Worm (Caenorhabditis elegans) whole organism, young adult: ENCODE results near the gene htp-1.

Experiments used
- B0336.3 ChIP-seq: fragments of 200-800 bp; sonication (Bioruptor generic); IDR thresholded peaks from 2 replicates; pipeline ENCODE4 v1.3.6; 2022; ENCODE audit warnings: missing genetic modification characterization, missing compliant biosample characterization
- C06A6.2 ChIP-seq: fragments of 200-800 bp; sonication (Bioruptor generic); conservative IDR thresholded peaks from 2 replicates; pipeline ENCODE4 v1.3.6; 2022; ENCODE audit warnings: missing genetic modification characterization, missing compliant biosample characterization
- F33H1.4 ChIP-seq: fragments of 200-800 bp; sonication (Bioruptor generic); IDR thresholded peaks from 2 replicates; pipeline ENCODE4 v1.3.6; 2022; ENCODE audit warnings: missing genetic modification reagents, missing genetic modification characterization, missing compliant biosample characterization
- F49E8.2 ChIP-seq: sonication (generic microtip); optimal IDR thresholded peaks from 3 replicates; lab custom pipeline; 2017; ENCODE audit warnings: missing genetic modification characterization, mild to moderate bottlenecking, missing compliant biosample characterization, antibody characterized with exemption, moderate library complexity; ENCODE audit not compliant: insufficient read depth
- akir-1 ChIP-seq: fragments of 200-800 bp; sonication (Bioruptor generic); optimal IDR thresholded peaks from 2 replicates; lab custom pipeline; 2018; ENCODE audit warnings: mild to moderate bottlenecking, missing genetic modification characterization, moderate library complexity, missing compliant biosample characterization
- aptf-2 ChIP-seq: fragments of 200-800 bp; sonication (Bioruptor generic); conservative IDR thresholded peaks from 2 replicates; pipeline ENCODE4 v1.3.6; 2022; ENCODE audit warnings: missing genetic modification reagents, missing genetic modification characterization, missing compliant biosample characterization
- athp-1 ChIP-seq: sonication (generic microtip); optimal IDR thresholded peaks from 2 replicates; lab custom pipeline; 2017; ENCODE audit warnings: mild to moderate bottlenecking, missing genetic modification characterization, missing compliant biosample characterization
- attf-3 ChIP-seq: fragments of 200-800 bp; sonication (Bioruptor generic); conservative IDR thresholded peaks from 2 replicates; pipeline ENCODE4 v1.3.6; 2022; ENCODE audit warnings: missing genetic modification reagents, missing genetic modification characterization, missing compliant biosample characterization
- bed-1 ChIP-seq: fragments of 200-800 bp; sonication (Bioruptor generic); IDR thresholded peaks from 2 replicates; pipeline ENCODE4 v1.3.6; 2022; ENCODE audit warnings: missing genetic modification reagents, missing genetic modification characterization, missing compliant biosample characterization
- bed-2 ChIP-seq: fragments of 200-800 bp; sonication (Bioruptor generic); IDR thresholded peaks from 2 replicates; pipeline ENCODE4 v1.3.6; 2022; ENCODE audit warnings: missing genetic modification reagents, missing genetic modification characterization, missing compliant biosample characterization
- cebp-1 ChIP-seq, 2 experiments: fragments of 200-800 bp in 1 of 2; sonication (Bioruptor generic) in 1 of 2; sonication (generic microtip) in 1 of 2; IDR thresholded peaks in 1 of 2; optimal IDR thresholded peaks in 1 of 2; 2 replicates each; pipeline versions ENCODE4 v1.3.6 to Lab custom; 2017 to 2022; ENCODE audit warnings: missing compliant biosample characterization in 2 of 2, missing genetic modification characterization in 2 of 2, mild to moderate bottlenecking in 1 of 2, missing genetic modification reagents in 1 of 2, moderate library complexity in 1 of 2
- dox-1 ChIP-seq: fragments of 200-800 bp; sonication (Bioruptor generic); IDR thresholded peaks from 2 replicates; pipeline ENCODE4 v1.3.6; 2022; ENCODE audit warnings: missing genetic modification reagents, missing genetic modification characterization, missing compliant biosample characterization
- dpff-1 ChIP-seq: sonication (generic microtip); optimal IDR thresholded peaks from 2 replicates; lab custom pipeline; 2017; ENCODE audit warnings: mild to moderate bottlenecking, missing genetic modification characterization, missing compliant biosample characterization
- dpl-1 ChIP-seq: fragments of 150-350 bp; optimal IDR thresholded peaks from 2 replicates; lab custom pipeline; 2014; ENCODE audit warnings: missing biosample characterization, missing genetic modification reagents, missing genetic modification characterization
- efl-1 ChIP-seq: fragments of 150-350 bp; optimal IDR thresholded peaks from 2 replicates; lab custom pipeline; 2014; ENCODE audit warnings: missing biosample characterization, missing genetic modification reagents, missing genetic modification characterization
- egl-18 ChIP-seq: fragments of 200-800 bp; sonication (Bioruptor generic); IDR thresholded peaks from 2 replicates; pipeline ENCODE4 v1.3.6; 2022; ENCODE audit warnings: missing genetic modification reagents, missing genetic modification characterization, missing compliant biosample characterization
- hmg-20 ChIP-seq: fragments of 200-800 bp; sonication (Bioruptor generic); IDR thresholded peaks from 2 replicates; pipeline ENCODE4 v1.3.6; 2022; ENCODE audit warnings: missing genetic modification reagents, missing genetic modification characterization, missing compliant biosample characterization
- let-526 ChIP-seq: fragments of 200-800 bp; sonication (Bioruptor generic); IDR thresholded peaks from 2 replicates; pipeline ENCODE4 v1.3.6; 2022; ENCODE audit warnings: missing genetic modification reagents, missing genetic modification characterization, missing compliant biosample characterization
- lin-26 ChIP-seq: fragments of 200-800 bp; sonication (Bioruptor generic); IDR thresholded peaks from 2 replicates; pipeline ENCODE4 v1.3.6; 2022; ENCODE audit warnings: missing genetic modification reagents, missing genetic modification characterization, missing compliant biosample characterization
- lir-1 ChIP-seq: fragments of 200-800 bp; sonication (Bioruptor generic); conservative IDR thresholded peaks from 2 replicates; pipeline ENCODE4 v1.3.6; 2022; ENCODE audit warnings: missing genetic modification reagents, missing genetic modification characterization, missing compliant biosample characterization
- madf-8 ChIP-seq: fragments of 200-800 bp; sonication (Bioruptor generic); conservative IDR thresholded peaks from 2 replicates; pipeline ENCODE4 v1.3.6; 2022; ENCODE audit warnings: missing genetic modification reagents, missing genetic modification characterization, missing compliant biosample characterization
- mel-28 ChIP-seq: sonication (generic microtip); optimal IDR thresholded peaks from 2 replicates; lab custom pipeline; 2016; ENCODE audit warnings: borderline replicate concordance, mild to moderate bottlenecking, missing genetic modification characterization, missing compliant biosample characterization
- nfya-2 ChIP-seq: fragments of 200-800 bp; sonication (Bioruptor generic); IDR thresholded peaks from 2 replicates; pipeline ENCODE4 v1.3.6; 2022; ENCODE audit warnings: missing genetic modification reagents, missing genetic modification characterization, missing compliant biosample characterization
- nfyb-1 ChIP-seq: fragments of 200-800 bp; sonication (Bioruptor generic); IDR thresholded peaks from 2 replicates; pipeline ENCODE4 v1.3.6; 2022; ENCODE audit warnings: missing genetic modification reagents, missing genetic modification characterization, missing compliant biosample characterization
- nhr-179 ChIP-seq: sonication (generic microtip); optimal IDR thresholded peaks from 2 replicates; lab custom pipeline; 2016; ENCODE audit warnings: mild to moderate bottlenecking, missing genetic modification characterization, missing compliant biosample characterization
- nhr-80 ChIP-seq: sonication (generic microtip); optimal IDR thresholded peaks from 2 replicates; lab custom pipeline; 2016; ENCODE audit warnings: missing genetic modification characterization, missing compliant biosample characterization
- pha-4 ChIP-seq: fragments of 150-350 bp; sonication (generic microtip); optimal IDR thresholded peaks from 2 replicates; lab custom pipeline; 2014; ENCODE audit warnings: missing biosample characterization, missing genetic modification reagents, missing genetic modification characterization
- rec-8 ChIP-seq, 2 experiments: sonication (generic microtip); optimal IDR thresholded peaks; 2 replicates each; lab custom pipeline; 2016; ENCODE audit warnings: mild to moderate bottlenecking in 2 of 2, missing genetic modification characterization in 2 of 2, missing genetic modification reagents in 2 of 2, missing genotype in 2 of 2, missing biosample characterization in 1 of 2, missing compliant biosample characterization in 1 of 2, moderate library complexity in 1 of 2
- snpc-4 ChIP-seq, 5 experiments: fragments of 150-350 bp in 1 of 5; sonication (generic microtip) in 4 of 5; optimal IDR thresholded peaks; 2 replicates each; lab custom pipeline; 2014 to 2018; ENCODE audit warnings: missing genetic modification characterization in 5 of 5, missing biosample characterization in 3 of 5, antibody characterized with exemption in 2 of 5, mild to moderate bottlenecking in 2 of 5, missing compliant biosample characterization in 2 of 5, missing genotype in 2 of 5, moderate library complexity in 2 of 5, missing genetic modification reagents in 1 of 5
- somi-1 ChIP-seq: fragments of 200-800 bp; sonication (Bioruptor generic); optimal IDR thresholded peaks from 2 replicates; lab custom pipeline; 2018; ENCODE audit warnings: mild to moderate bottlenecking, missing genetic modification characterization, missing compliant biosample characterization
- tbp1 ChIP-seq: fragments of 200-800 bp; sonication (Bioruptor generic); optimal IDR thresholded peaks from 2 replicates; lab custom pipeline; 2018; ENCODE audit warnings: mild to moderate bottlenecking, missing genetic modification characterization, missing compliant biosample characterization
- zfh-2 ChIP-seq: fragments of 200-800 bp; sonication (Bioruptor generic); conservative IDR thresholded peaks from 2 replicates; pipeline ENCODE4 v1.3.6; 2022; ENCODE audit warnings: missing genetic modification reagents, missing genetic modification characterization, missing compliant biosample characterization
- ztf-3 ChIP-seq: fragments of 200-800 bp; sonication (Bioruptor generic); optimal IDR thresholded peaks from 2 replicates; lab custom pipeline; 2018; ENCODE audit warnings: mild to moderate bottlenecking, missing genetic modification characterization, missing compliant biosample characterization
- ztf-6 ChIP-seq: fragments of 200-800 bp; sonication (Bioruptor generic); IDR thresholded peaks from 2 replicates; pipeline ENCODE4 v1.3.6; 2022; ENCODE audit warnings: missing genetic modification reagents, missing genetic modification characterization, missing compliant biosample characterization

The htp-1 gene

ce11 chrIV:5368860-5369259 is 22.5 kb downstream of the htp-1 start (continued):
- no peak for TF ChIP-seq lir-1
- no peak for TF ChIP-seq C06A6.2 (GFP tag; lab: Robert Waterston, UW)
- no peak for TF ChIP-seq mel-28 (tag; lab: Kevin White, UChicago)
- 0 out of 2 replicates have a peak, but pooled peaks have one; percentile 20 for TF ChIP-seq nfyb-1 (GFP tag; lab: Robert Waterston, UW)
- TF ChIP-seq athp-1 (tag; lab: Kevin White, UChicago): no peak
- TF ChIP-seq let-526 (GFP tag; lab: Robert Waterston, UW): no peak
- no peak for TF ChIP-seq efl-1
- TF ChIP-seq dox-1: peak; percentile 36; the same call in 1 of the 2 replicates
- TF ChIP-seq bed-2 (GFP tag; lab: Robert Waterston, UW): no peak
- TF ChIP-seq egl-18 (GFP tag; lab: Robert Waterston, UW): peak; percentile 63; the same call in 1 of the 2 replicates
- no peak for TF ChIP-seq aptf-2 (GFP tag; lab: Robert Waterston, UW)
- peak; percentile 46; the same call in 1 of the 2 replicates for TF ChIP-seq B0336.3 (GFP tag; lab: Robert Waterston, UW)
- no peak for TF ChIP-seq F33H1.4 (GFP tag; lab: Robert Waterston, UW)
- no peak for TF ChIP-seq rec-8 (tag; optimal IDR thresholded peaks at IDR 0.05; lab: Kevin White, UChicago)
- TF ChIP-seq madf-8 (GFP tag; lab: Robert Waterston, UW): no peak
- peak; percentile 11 for TF ChIP-seq nhr-80 (tag; lab: Kevin White, UChicago)
- TF ChIP-seq attf-3: no peak
- TF ChIP-seq snpc-4 (GFP tag; optimal IDR thresholded peaks at IDR 0.05; lab: Kevin White, UChicago): no peak
- TF ChIP-seq snpc-4 (tag; optimal IDR thresholded peaks at IDR 0.05; lab: Kevin White, UChicago): peak in 2 of 4 experiments; percentile 20 to 67
- no peak for TF ChIP-seq dpl-1 (GFP tag; lab: Kevin White, UChicago)

- TF ChIP-seq bed-1 (GFP tag; lab: Robert Waterston, UW) (no peak), pha-4 (tag; lab: Kevin White, UChicago) (no peak), nhr-179 (tag; lab: Kevin White, UChicago) (no peak), ztf-3 (no peak), zfh-2 (no peak), nfya-2 (GFP tag; lab: Robert Waterston, UW) (no peak), lin-26 (GFP tag; lab: Robert Waterston, UW) (no peak), cebp-1 (GFP tag; IDR thresholded peaks at IDR 0.05; lab: Robert Waterston, UW) (no peak), cebp-1 (tag; optimal IDR thresholded peaks at IDR 0.05; lab: Kevin White, UChicago) (no peak), rec-8 (tag; optimal IDR thresholded peaks at IDR 0.05; lab: Kevin White, UChicago) (no peak), let-526 (GFP tag; lab: Robert Waterston, UW) (no peak), tbp1 (no peak), akir-1 (GFP tag; lab: Kevin White, UChicago) (no peak), dpff-1 (tag; lab: Kevin White, UChicago) (no peak)
Measured at ce11 chrIV:5367899-5368298, 23.5 kb downstream of the htp-1 start.

ce11 chrIV:5366567-5366966 is 24.8 kb downstream of the htp-1 start, which contains the start of gene sand-1:
TSS of gene sand-1 (plus strand) at chrIV:5366867.
- TF ChIP-seq hmg-20 (GFP tag; lab: Robert Waterston, UW): no peak
- no peak for TF ChIP-seq akir-1 (GFP tag; lab: Kevin White, UChicago)
- TF ChIP-seq ztf-6 (GFP tag; lab: Robert Waterston, UW): no peak
- no peak for TF ChIP-seq snpc-4 (GFP tag; optimal IDR thresholded peaks at IDR 0.05; lab: Kevin White, UChicago)
- TF ChIP-seq snpc-4 (tag; optimal IDR thresholded peaks at IDR 0.05; lab: Kevin White, UChicago): peak in 1 of 4 experiments; percentile 66
- peak; percentile 30 for TF ChIP-seq athp-1 (tag; lab: Kevin White, UChicago)
- no peak for TF ChIP-seq F49E8.2 (tag; lab: Kevin White, UChicago)
- no peak for TF ChIP-seq somi-1 (GFP tag; lab: Kevin White, UChicago)
- TF ChIP-seq, all 124 proteins: peak for 2
